Fruit fly (Drosophila melanogaster): ENCODE measurements around the gene CG9701.

The CG9701 gene

DNA sequence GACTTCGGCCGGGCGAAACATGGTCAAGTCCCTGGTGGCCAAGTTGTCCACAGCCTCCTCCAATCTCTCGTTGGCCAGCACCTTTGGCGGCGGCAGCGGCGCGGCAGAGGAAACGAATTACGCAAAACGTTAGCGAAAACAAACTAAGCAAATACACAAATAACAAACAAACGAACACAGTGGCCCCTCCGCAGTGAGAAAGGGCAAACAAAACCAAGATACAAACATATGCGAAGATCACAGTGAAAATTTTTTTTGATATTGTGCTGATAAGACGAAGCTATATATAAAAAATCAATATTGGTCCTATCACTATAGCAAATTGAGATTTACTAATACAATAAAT lies 19.2 kb upstream of the CG9701 start (continued):
- peak; percentile 48; the same call in 1 of the 3 replicates for TF ChIP-seq ci (GFP tag; IDR thresholded peaks at IDR 0.05)
- TF ChIP-seq Adf1 (GFP tag; IDR thresholded peaks at IDR 0.05) = peak; percentile 46; the same call in 1 of the 2 replicates
- peak; percentile 13 for TF ChIP-seq Camta (GFP tag; optimal IDR thresholded peaks at IDR 0.05)
- no peak for TF ChIP-seq CG6791 (GFP tag; IDR thresholded peaks at IDR 0.05; ENCODE audit: partially characterized antibody)
- peak; percentile 31 for TF ChIP-seq CG7987 (GFP tag; optimal IDR thresholded peaks at IDR 0.05)
- peak; percentile 40; the same call in 1 of the 2 replicates for TF ChIP-seq CG9932 (GFP tag; IDR thresholded peaks at IDR 0.05)
- peak; percentile 14 for TF ChIP-seq dm (GFP tag; optimal IDR thresholded peaks at IDR 0.05)
- TF ChIP-seq ara (GFP tag; IDR thresholded peaks at IDR 0.05) = 0 out of 2 replicates have a peak, but pooled peaks have one; percentile 21
- peak; percentile 19 for TF ChIP-seq HHEX (GFP tag; optimal IDR thresholded peaks at IDR 0.05)
- peak; percentile 59 for TF ChIP-seq sens (GFP tag)
- TF ChIP-seq zf30C (GFP tag; optimal IDR thresholded peaks at IDR 0.05) = no peak
- TF ChIP-seq sna (GFP tag; IDR thresholded peaks at IDR 0.05; ENCODE audit: partially characterized antibody) = no peak
- TF ChIP-seq tll (GFP tag; optimal IDR thresholded peaks at IDR 0.05) = no peak
- no peak for TF ChIP-seq CG2116 (GFP tag; optimal IDR thresholded peaks at IDR 0.05)
- TF ChIP-seq CG5180 (GFP tag; optimal IDR thresholded peaks at IDR 0.05) = no peak
- TF ChIP-seq CG1603 (tag; optimal IDR thresholded peaks at IDR 0.05) = no peak
- TF ChIP-seq YL-1 (GFP tag; optimal IDR thresholded peaks at IDR 0.05) = peak; percentile 12
- TF ChIP-seq CG10209 (GFP tag; optimal IDR thresholded peaks at IDR 0.05) = peak; percentile 30
- no peak for TF ChIP-seq sens-2 (GFP tag; IDR thresholded peaks at IDR 0.05)
- peak; percentile 35 for TF ChIP-seq CHES-1-like (GFP tag; optimal IDR thresholded peaks at IDR 0.05)
- no peak for TF ChIP-seq MBD-R2 (GFP tag; IDR thresholded peaks at IDR 0.05)
- peak; percentile 13 for TF ChIP-seq shn (GFP tag; optimal IDR thresholded peaks at IDR 0.05)
- peak; percentile 35 for TF ChIP-seq CG15514 (GFP tag; optimal IDR thresholded peaks at IDR 0.05)
- TF ChIP-seq mld (GFP tag; IDR thresholded peaks at IDR 0.05; ENCODE audit: partially characterized antibody) = no peak
- TF ChIP-seq CG32532 (GFP tag; IDR thresholded peaks at IDR 0.05) = 0 out of 2 replicates have a peak, but pooled peaks have one; percentile 16
- no peak for TF ChIP-seq Meics (GFP tag; optimal IDR thresholded peaks at IDR 0.05)
- TF ChIP-seq HLH3B (GFP tag; IDR thresholded peaks at IDR 0.05) = 0 out of 2 replicates have a peak, but pooled peaks have one; percentile 8
- peak; percentile 10 for TF ChIP-seq Xbp1 (GFP tag; optimal IDR thresholded peaks at IDR 0.05)
- peak; percentile 24 for TF ChIP-seq CG8089 (GFP tag; optimal IDR thresholded peaks at IDR 0.05)
- peak; percentile 15 for TF ChIP-seq MTF-1 (GFP tag; optimal IDR thresholded peaks at IDR 0.05; ENCODE audit: borderline replicate concordance)
- TF ChIP-seq so (GFP tag; IDR thresholded peaks at IDR 0.05) = 0 out of 3 replicates have a peak, but pooled peaks have one; percentile 3
- TF ChIP-seq CG8924 (tag; optimal IDR thresholded peaks at IDR 0.05) = no peak
- TF ChIP-seq ranshi (GFP tag; IDR thresholded peaks at IDR 0.05) = peak; percentile 20; the same call in 1 of the 2 replicates
- peak; percentile 35; the same call in 1 of the 2 replicates for TF ChIP-seq seq (GFP tag; IDR thresholded peaks at IDR 0.05)
- TF ChIP-seq Atf6 (GFP tag; IDR thresholded peaks at IDR 0.05) = peak; percentile 53; the same call in 1 of the 2 replicates
- TF ChIP-seq CG12391 (tag; optimal IDR thresholded peaks at IDR 0.05) = peak; percentile 8
- TF ChIP-seq CG18599 (GFP tag; optimal IDR thresholded peaks at IDR 0.05) = peak; percentile 56
- no peak for TF ChIP-seq ab (GFP tag; optimal IDR thresholded peaks at IDR 0.05)
- no peak for TF ChIP-seq HLH54F (GFP tag; optimal IDR thresholded peaks at IDR 0.05)
- no peak for TF ChIP-seq HLHmδ (GFP tag; optimal IDR thresholded peaks at IDR 0.05)
- no peak for TF ChIP-seq h (optimal IDR thresholded peaks at IDR 0.05)
- TF ChIP-seq Xrp1 (GFP tag; IDR thresholded peaks at IDR 0.05) = peak; percentile 33
- TF ChIP-seq CG9727 (GFP tag; optimal IDR thresholded peaks at IDR 0.05) = peak; percentile 24
- no peak for TF ChIP-seq Mrtf (GFP tag; IDR thresholded peaks at IDR 0.05)
- peak; percentile 17 for TF ChIP-seq CG8944 (GFP tag; optimal IDR thresholded peaks at IDR 0.05)
- peak; percentile 53 for TF ChIP-seq CG2120 (GFP tag; optimal IDR thresholded peaks at IDR 0.05)
- peak; percentile 34 for TF ChIP-seq CG15011 (GFP tag; optimal IDR thresholded peaks at IDR 0.05)
- TF ChIP-seq bab2 (GFP tag; optimal IDR thresholded peaks at IDR 0.05) = peak; percentile 11
- TF ChIP-seq CG17361 (GFP tag; IDR thresholded peaks at IDR 0.05) = no peak
- no peak for TF ChIP-seq dati (GFP tag; IDR thresholded peaks at IDR 0.05)
- TF ChIP-seq CG14860 (GFP tag; IDR thresholded peaks at IDR 0.05; ENCODE audit: partially characterized antibody) = no peak
